Fruit fly (Drosophila melanogaster): ENCODE results near the gene Bsg.

Bsg gene

DNA sequence CACCGCTTCAGTTG lies at the start of gene Bsg:
Gene Bsg, plus strand, starts transcription at position 8 of the 14 bp plus-strand sequence.
- TF ChIP-seq Hr78 (GFP tag; optimal IDR thresholded peaks at IDR 0.05) (no peak), sv (GFP tag; optimal IDR thresholded peaks at IDR 0.05) (no peak), N (GFP tag; optimal IDR thresholded peaks at IDR 0.05) (no peak), lola (GFP tag; optimal IDR thresholded peaks at IDR 0.05) (no peak), dsf (GFP tag; optimal IDR thresholded peaks at IDR 0.05; ENCODE audit: borderline replicate concordance) (no peak), Hr83 (GFP tag; optimal IDR thresholded peaks at IDR 0.05; ENCODE audit: poor library complexity, severe bottlenecking) (no peak)

dm6 chr2L:8033756-8034155 lies 49.5 kb upstream of the Bsg start:
- TF ChIP-seq psq (GFP tag; optimal IDR thresholded peaks at IDR 0.05) = peak; percentile 1
- TF ChIP-seq Myc (optimal IDR thresholded peaks at IDR 0.05) = no peak
- peak; percentile 10 for TF ChIP-seq OdsH (GFP tag; optimal IDR thresholded peaks at IDR 0.05)
- peak; percentile 21 for TF ChIP-seq h (GFP tag; optimal IDR thresholded peaks at IDR 0.05)
- TF ChIP-seq CG32264 (GFP tag; optimal IDR thresholded peaks at IDR 0.05) = no peak
- no peak for TF ChIP-seq rgr (GFP tag; optimal IDR thresholded peaks at IDR 0.05)
- peak; percentile 12 for TF ChIP-seq fru (GFP tag; optimal IDR thresholded peaks at IDR 0.05)
- peak in 1 of 2 experiments; percentile 8 for TF ChIP-seq foxo (GFP tag; optimal IDR thresholded peaks at IDR 0.05)

dm6 chr2L:8034734-8035133 lies 48.5 kb upstream of the Bsg start:
- TF ChIP-seq br (GFP tag; optimal IDR thresholded peaks at IDR 0.05) (peak; percentile 18), Jra (GFP tag; optimal IDR thresholded peaks at IDR 0.05) (no peak), dsf (GFP tag; optimal IDR thresholded peaks at IDR 0.05; ENCODE audit: borderline replicate concordance) (no peak), N (GFP tag; optimal IDR thresholded peaks at IDR 0.05) (no peak), sv (GFP tag; optimal IDR thresholded peaks at IDR 0.05) (no peak), Hnf4 (GFP tag; optimal IDR thresholded peaks at IDR 0.05) (peak; percentile 31), sage (GFP tag; optimal IDR thresholded peaks at IDR 0.05) (no peak), HLH106 (tag; optimal IDR thresholded peaks at IDR 0.05) (no peak), foxo (GFP tag; optimal IDR thresholded peaks at IDR 0.05) (peak in 1 of 2 experiments; percentile 41), h (GFP tag; optimal IDR thresholded peaks at IDR 0.05) (peak; percentile 31), ey (GFP tag; optimal IDR thresholded peaks at IDR 0.05) (peak; percentile 39), Mio (GFP tag; optimal IDR thresholded peaks at IDR 0.05) (no peak), rgr (GFP tag; optimal IDR thresholded peaks at IDR 0.05) (peak; percentile 47), usp (GFP tag; optimal IDR thresholded peaks at IDR 0.05) (no peak), OdsH (GFP tag; optimal IDR thresholded peaks at IDR 0.05) (no peak), fru (GFP tag; optimal IDR thresholded peaks at IDR 0.05) (peak; percentile 43), psq (GFP tag; optimal IDR thresholded peaks at IDR 0.05) (peak; percentile 16), CG32264 (GFP tag; optimal IDR thresholded peaks at IDR 0.05) (no peak)

dm6 chr2L:8039688-8040087 lies 43.5 kb upstream of the Bsg start, which contains the start of gene CG7367:
TSS of gene CG7367 (minus strand) at chr2L:8039788.
- no peak for TF ChIP-seq br (GFP tag; optimal IDR thresholded peaks at IDR 0.05)

- TF ChIP-seq Myc (optimal IDR thresholded peaks at IDR 0.05) = peak; percentile 56
- TF ChIP-seq dl (GFP tag; optimal IDR thresholded peaks at IDR 0.05; ENCODE audit: insufficient read depth in 1 of 2, partially characterized antibody in 2 of 2) = no peak
These were observed 42.3 kb upstream of the Bsg start, which contains the start of gene CCDC53 for dm6 chr2L:8040872-8041271. TSS of gene CCDC53 (plus strand) at chr2L:8041106.

DNA sequence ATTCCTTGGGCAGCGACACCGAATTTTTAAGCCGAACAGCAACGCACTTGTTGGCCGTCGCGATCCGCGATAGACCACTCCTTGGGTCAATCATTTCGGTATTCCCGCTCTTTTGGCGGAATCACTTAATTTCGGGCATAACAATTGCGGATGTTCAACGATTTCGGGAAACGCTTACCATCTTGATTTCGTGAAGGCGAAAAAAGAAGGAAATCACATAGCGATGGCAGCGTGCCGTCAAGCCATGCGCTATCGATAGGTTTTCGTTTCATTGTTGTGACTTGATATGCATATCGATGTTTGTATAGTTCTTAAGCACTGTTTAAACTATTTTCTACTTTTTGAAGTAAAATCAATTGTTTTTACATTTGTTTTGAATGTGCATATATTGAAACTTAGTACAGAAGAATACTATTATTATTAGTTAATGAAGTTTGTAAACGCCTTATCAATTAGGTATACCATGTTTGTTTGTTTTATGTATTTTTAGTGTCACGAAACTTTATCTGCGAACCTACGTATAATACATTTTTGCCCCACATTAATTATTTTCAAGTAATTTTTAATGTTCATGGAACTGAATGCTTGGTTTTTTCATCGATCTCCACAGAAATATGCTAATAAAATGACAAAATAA lies 40.5 kb upstream of the Bsg start, which contains the start of gene RpL36A:
Gene RpL36A, minus strand, starts transcription at position 265 of the 637 bp plus-strand sequence.
- TF ChIP-seq foxo (GFP tag; optimal IDR thresholded peaks at IDR 0.05) (peak in 1 of 2 experiments; percentile 45), Sp1 (GFP tag; optimal IDR thresholded peaks at IDR 0.05) (peak; percentile 67), psq (GFP tag; optimal IDR thresholded peaks at IDR 0.05) (peak; percentile 1), Rel (GFP tag; optimal IDR thresholded peaks at IDR 0.05) (no peak), Rel (tag; optimal IDR thresholded peaks at IDR 0.05) (peak; percentile 50), CG9705 (GFP tag; optimal IDR thresholded peaks at IDR 0.05) (peak; percentile 25), Dif (GFP tag; optimal IDR thresholded peaks at IDR 0.05; ENCODE audit: partially characterized antibody) (no peak), CG32264 (GFP tag; optimal IDR thresholded peaks at IDR 0.05) (no peak), sv (GFP tag; optimal IDR thresholded peaks at IDR 0.05) (peak; percentile 16), HLH106 (tag; optimal IDR thresholded peaks at IDR 0.05) (peak; percentile 17), OdsH (GFP tag; optimal IDR thresholded peaks at IDR 0.05) (peak; percentile 35), h (GFP tag; optimal IDR thresholded peaks at IDR 0.05) (peak; percentile 50)

All from whole organism, wandering third instar larva.